Fruit fly (Drosophila melanogaster) whole organism, embryonic: Measurements from ENCODE around the gene CG11454.

Experiments used
- ATbp ChIP-seq: fragments of 200-800 bp; sonication (Bioruptor generic); optimal IDR thresholded peaks from 2 replicates; lab custom pipeline; 2017; ENCODE audit warnings: missing biosample characterization, mild to moderate bottlenecking, missing genetic modification characterization, missing genetic modification reagents
- Ada2b ChIP-seq: fragments of 200-800 bp; sonication (Bioruptor generic); IDR thresholded peaks from 2 replicates; pipeline ENCODE4 v1.3.6; 2022; ENCODE audit warnings: missing biosample characterization, missing genetic modification characterization
- CG10274 ChIP-seq: fragments of 200-800 bp; sonication (Bioruptor generic); optimal IDR thresholded peaks from 3 replicates; lab custom pipeline; 2017; ENCODE audit warnings: missing biosample characterization, mild to moderate bottlenecking, missing genetic modification characterization
- CG11398 ChIP-seq: fragments of 200-800 bp; sonication (Bioruptor generic); optimal IDR thresholded peaks from 2 replicates; lab custom pipeline; 2016; ENCODE audit warnings: missing biosample characterization, missing genetic modification characterization
- CG12299 ChIP-seq: fragments of 200-800 bp; sonication (Bioruptor generic); optimal IDR thresholded peaks from 2 replicates; lab custom pipeline; 2018; ENCODE audit warnings: missing biosample characterization, mild to moderate bottlenecking, missing genetic modification characterization
- CG14014 ChIP-seq: fragments of 200-800 bp; sonication (Bioruptor generic); IDR thresholded peaks from 2 replicates; pipeline ENCODE4 v1.3.6; 2022; ENCODE audit warnings: missing biosample characterization, missing genetic modification characterization
- CG15269 ChIP-seq: fragments of 200-800 bp; sonication (Bioruptor generic); optimal IDR thresholded peaks from 2 replicates; lab custom pipeline; 2018; ENCODE audit warnings: missing biosample characterization, mild to moderate bottlenecking, missing genetic modification characterization, moderate library complexity
- CG16779 ChIP-seq: fragments of 200-800 bp; sonication (Bioruptor generic); IDR thresholded peaks from 2 replicates; pipeline ENCODE4 v1.3.6; 2022; ENCODE audit warnings: missing biosample characterization, missing genetic modification characterization
- CG16813 ChIP-seq: fragments of 200-800 bp; sonication (Bioruptor generic); IDR thresholded peaks from 3 replicates; pipeline ENCODE4 v1.3.6; 2022; ENCODE audit warnings: missing biosample characterization, missing genetic modification characterization; ENCODE audit not compliant: partially characterized antibody
- CG16863 ChIP-seq: fragments of 200-800 bp; sonication (Bioruptor generic); optimal IDR thresholded peaks from 3 replicates; lab custom pipeline; 2016; ENCODE audit warnings: missing biosample characterization, missing genetic modification characterization
- CG17359 ChIP-seq: fragments of 200-800 bp; sonication (Bioruptor generic); optimal IDR thresholded peaks from 3 replicates; lab custom pipeline; 2018; ENCODE audit warnings: missing biosample characterization, mild to moderate bottlenecking, missing genetic modification characterization, moderate library complexity
- CG17385 ChIP-seq: fragments of 200-800 bp; sonication (Bioruptor generic); optimal IDR thresholded peaks from 3 replicates; lab custom pipeline; 2018; ENCODE audit warnings: missing biosample characterization, mild to moderate bottlenecking, missing genetic modification characterization
- CG1792 ChIP-seq: fragments of 200-800 bp; sonication (Bioruptor generic); optimal IDR thresholded peaks from 2 replicates; lab custom pipeline; 2016; ENCODE audit warnings: missing biosample characterization, missing genetic modification characterization
- CG2889 ChIP-seq: fragments of 200-800 bp; sonication (Bioruptor generic); IDR thresholded peaks from 3 replicates; pipeline ENCODE4 v1.3.6; 2022; ENCODE audit warnings: missing biosample characterization, missing genetic modification characterization
- CG30020 ChIP-seq: fragments of 200-800 bp; optimal IDR thresholded peaks from 2 replicates; lab custom pipeline; 2019; ENCODE audit warnings: missing biosample characterization, mild to moderate bottlenecking, missing genetic modification characterization, moderate library complexity
- CG30431 ChIP-seq: fragments of 200-800 bp; sonication (Bioruptor generic); optimal IDR thresholded peaks from 2 replicates; lab custom pipeline; 2017; ENCODE audit warnings: missing biosample characterization, missing genetic modification characterization
- CG33557 ChIP-seq: fragments of 200-800 bp; sonication (Bioruptor generic); optimal IDR thresholded peaks from 2 replicates; lab custom pipeline; 2019; ENCODE audit warnings: missing biosample characterization, mild to moderate bottlenecking, missing genetic modification characterization, moderate library complexity
- CG3838 ChIP-seq: fragments of 200-800 bp; sonication (Bioruptor generic); optimal IDR thresholded peaks from 3 replicates; lab custom pipeline; 2016; ENCODE audit warnings: missing biosample characterization, missing genetic modification characterization
- CG4707 ChIP-seq: fragments of 200-800 bp; sonication (Bioruptor generic); optimal IDR thresholded peaks from 2 replicates; lab custom pipeline; 2018; ENCODE audit warnings: missing biosample characterization, mild to moderate bottlenecking, missing genetic modification characterization, moderate library complexity
- CG4820 ChIP-seq: fragments of 200-800 bp; sonication (Bioruptor generic); optimal IDR thresholded peaks from 3 replicates; lab custom pipeline; 2016; ENCODE audit warnings: missing biosample characterization, missing genetic modification characterization
- CG8478 ChIP-seq: fragments of >200 bp; optimal IDR thresholded peaks from 2 replicates; lab custom pipeline; 2018
- Chrac-16 ChIP-seq: fragments of 200-800 bp; sonication (Bioruptor generic); optimal IDR thresholded peaks from 3 replicates; lab custom pipeline; 2016; ENCODE audit warnings: missing biosample characterization, missing genetic modification characterization
- Hr39 ChIP-seq: fragments of >200 bp; optimal IDR thresholded peaks from 2 replicates; lab custom pipeline; 2017
- MBD-R2 ChIP-seq: fragments of 200-800 bp; sonication (Bioruptor generic); IDR thresholded peaks from 2 replicates; pipeline ENCODE4 v1.3.6; 2022; ENCODE audit warnings: missing biosample characterization, missing genetic modification characterization
- Mad ChIP-seq: fragments of 200-800 bp; sonication (Bioruptor generic); optimal IDR thresholded peaks from 2 replicates; lab custom pipeline; 2016; ENCODE audit warnings: missing biosample characterization, missing genetic modification characterization
- Myb ChIP-seq: fragments of 200-800 bp; sonication (Bioruptor generic); optimal IDR thresholded peaks from 2 replicates; lab custom pipeline; 2016; ENCODE audit warnings: missing biosample characterization, missing genetic modification characterization
- NfI ChIP-seq: fragments of 200-800 bp; sonication (Bioruptor generic); optimal IDR thresholded peaks from 3 replicates; lab custom pipeline; 2018; ENCODE audit warnings: missing biosample characterization, mild to moderate bottlenecking, missing genetic modification characterization, moderate library complexity
- Sin3A ChIP-seq: fragments of >200 bp; optimal IDR thresholded peaks from 2 replicates; lab custom pipeline; 2018
- amos ChIP-seq: fragments of 200-800 bp; sonication (Bioruptor generic); IDR thresholded peaks from 2 replicates; pipeline ENCODE4 v1.3.6; 2022; ENCODE audit warnings: missing biosample characterization, missing genetic modification characterization; ENCODE audit not compliant: partially characterized antibody
- aop ChIP-seq: fragments of 200-800 bp; sonication (Bioruptor generic); IDR thresholded peaks from 2 replicates; pipeline ENCODE4 v1.3.6; 2022; ENCODE audit warnings: missing biosample characterization, missing genetic modification characterization
- bab2 ChIP-seq: fragments of 200-800 bp; sonication (Bioruptor generic); optimal IDR thresholded peaks from 2 replicates; lab custom pipeline; 2016; ENCODE audit warnings: missing biosample characterization, missing genetic modification characterization
- cas ChIP-seq: fragments of 200-800 bp; sonication (Bioruptor generic); IDR thresholded peaks from 2 replicates; pipeline ENCODE4 v1.3.6; 2022; ENCODE audit warnings: missing biosample characterization, missing genetic modification characterization
- cg ChIP-seq: fragments of 200-800 bp; sonication (Bioruptor generic); optimal IDR thresholded peaks from 3 replicates; lab custom pipeline; 2019; ENCODE audit warnings: missing biosample characterization, mild to moderate bottlenecking, missing genetic modification characterization, moderate library complexity
- chn ChIP-seq: fragments of 200-800 bp; sonication (Bioruptor generic); optimal IDR thresholded peaks from 2 replicates; lab custom pipeline; 2016; ENCODE audit warnings: missing biosample characterization, missing genetic modification characterization
- crol ChIP-seq: fragments of 200-800 bp; sonication (Bioruptor generic); IDR thresholded peaks from 2 replicates; pipeline ENCODE4 v1.3.6; 2022; ENCODE audit warnings: missing biosample characterization, missing genetic modification characterization
- en ChIP-seq: fragments of 200-800 bp; sonication (Bioruptor generic); optimal IDR thresholded peaks from 2 replicates; lab custom pipeline; 2016; ENCODE audit warnings: missing biosample characterization, missing genetic modification characterization
- fd64A ChIP-seq: fragments of 200-800 bp; sonication (Bioruptor generic); optimal IDR thresholded peaks from 3 replicates; lab custom pipeline; 2018; ENCODE audit warnings: missing biosample characterization, mild to moderate bottlenecking, missing genetic modification characterization
- fru ChIP-seq: fragments of >200 bp; optimal IDR thresholded peaks from 2 replicates; lab custom pipeline; 2017
- ftz-f1 ChIP-seq: fragments of 200-800 bp; sonication (Bioruptor generic); optimal IDR thresholded peaks from 2 replicates; lab custom pipeline; 2016; ENCODE audit warnings: missing biosample characterization, missing genetic modification characterization
- gro ChIP-seq: fragments of 200-800 bp; sonication (Bioruptor generic); optimal IDR thresholded peaks from 2 replicates; lab custom pipeline; 2016; ENCODE audit warnings: missing biosample characterization, missing genetic modification characterization
- ham ChIP-seq: fragments of 200-800 bp; sonication (Bioruptor generic); IDR thresholded peaks from 2 replicates; pipeline ENCODE4 v1.3.6; 2022; ENCODE audit warnings: missing biosample characterization, missing genetic modification characterization
- jing ChIP-seq: fragments of 200-800 bp; sonication (Bioruptor generic); optimal IDR thresholded peaks from 2 replicates; lab custom pipeline; 2018; ENCODE audit warnings: missing biosample characterization, mild to moderate bottlenecking, missing genetic modification characterization
- kah ChIP-seq: fragments of 200-800 bp; sonication (Bioruptor generic); optimal IDR thresholded peaks from 2 replicates; lab custom pipeline; 2018; ENCODE audit warnings: missing biosample characterization, mild to moderate bottlenecking, missing genetic modification characterization
- knrl ChIP-seq: fragments of 200-800 bp; sonication (Bioruptor generic); IDR thresholded peaks from 3 replicates; pipeline ENCODE4 v1.3.6; 2022; ENCODE audit warnings: missing biosample characterization, missing genetic modification characterization; ENCODE audit not compliant: partially characterized antibody
- mam ChIP-seq: fragments of 200-800 bp; sonication (Bioruptor generic); optimal IDR thresholded peaks from 3 replicates; lab custom pipeline; 2016; ENCODE audit warnings: missing biosample characterization, missing genetic modification characterization
- nerfin-1 ChIP-seq: fragments of 200-800 bp; sonication (Bioruptor generic); optimal IDR thresholded peaks from 3 replicates; lab custom pipeline; 2019; ENCODE audit warnings: missing biosample characterization, mild to moderate bottlenecking, missing genetic modification characterization, moderate library complexity
- pan ChIP-seq, 4 experiments: fragments of >200 bp in 3 of 4; fragments of 200-800 bp in 1 of 4; sonication (Bioruptor generic) in 1 of 4; optimal IDR thresholded peaks in 3 of 4; IDR thresholded peaks in 1 of 4; 2 replicates each; pipeline versions ENCODE4 v1.3.6 to Lab custom; 2017 to 2022; ENCODE audit warnings: missing biosample characterization in 2 of 4, missing genetic modification characterization in 2 of 4, mixed read lengths in 1 of 4
- pb ChIP-seq: fragments of 200-800 bp; sonication (Bioruptor generic); optimal IDR thresholded peaks from 3 replicates; lab custom pipeline; 2016; ENCODE audit warnings: missing biosample characterization, missing genetic modification characterization
- stc ChIP-seq: fragments of 200-800 bp; sonication (Bioruptor generic); IDR thresholded peaks from 2 replicates; pipeline ENCODE4 v1.3.6; 2022; ENCODE audit warnings: missing biosample characterization, missing genetic modification characterization
- sug ChIP-seq: fragments of 200-800 bp; optimal IDR thresholded peaks from 2 replicates; lab custom pipeline; 2019; ENCODE audit warnings: missing biosample characterization, mild to moderate bottlenecking, missing genetic modification characterization, moderate library complexity
- toy ChIP-seq: fragments of 200-800 bp; sonication (Bioruptor generic); IDR thresholded peaks from 2 replicates; pipeline ENCODE4 v1.3.6; 2022; ENCODE audit warnings: missing biosample characterization, missing genetic modification characterization
- tup ChIP-seq: fragments of 200-800 bp; sonication (Bioruptor generic); optimal IDR thresholded peaks from 2 replicates; lab custom pipeline; 2016; ENCODE audit warnings: missing biosample characterization, mild to moderate bottlenecking, missing genetic modification characterization, moderate library complexity

CG11454 gene

dm6 chr2L:158649-159257 lies 15.6 kb downstream of the CG11454 start, which contains the start of the genes CG33635 and spen (continued):
- peak; percentile 56 for TF ChIP-seq CG17385 (GFP tag; lab: Kevin White, UChicago)
- no peak for TF ChIP-seq en (GFP tag; lab: Kevin White, UChicago)
- no peak for TF ChIP-seq CG1792 (GFP tag; lab: Kevin White, UChicago)
- peak; percentile 55 for TF ChIP-seq CG12299 (tag; lab: Kevin White, UChicago)
- no peak for TF ChIP-seq Ada2b
- no peak for TF ChIP-seq Hr39 (lab: Kevin White, UChicago)
- TF ChIP-seq CG8478 (lab: Kevin White, UChicago) = no peak
- TF ChIP-seq CG14014 (GFP tag; lab: Robert Waterston, UW) = no peak
- TF ChIP-seq crol (GFP tag; lab: Robert Waterston, UW) = no peak
- no peak for TF ChIP-seq Mad (GFP tag; lab: Kevin White, UChicago)
- TF ChIP-seq nerfin-1 (tag; lab: Kevin White, UChicago) = peak; percentile 47
- no peak for TF ChIP-seq kah (GFP tag; lab: Kevin White, UChicago)
- TF ChIP-seq tup (GFP tag; lab: Kevin White, UChicago) = no peak
- TF ChIP-seq CG10274 (GFP tag; lab: Kevin White, UChicago) = no peak
- no peak for TF ChIP-seq Chrac-16 (GFP tag; lab: Kevin White, UChicago)
- no peak for TF ChIP-seq stc (GFP tag; lab: Robert Waterston, UW)
- TF ChIP-seq CG16863 = no peak
- no peak for TF ChIP-seq cas (GFP tag; lab: Robert Waterston, UW)
- no peak for TF ChIP-seq CG2889 (GFP tag; lab: Robert Waterston, UW)
- no peak for TF ChIP-seq CG4820 (GFP tag; lab: Kevin White, UChicago)
- TF ChIP-seq pan (optimal IDR thresholded peaks at IDR 0.05; lab: Kevin White, UChicago) = no peak
- no peak for TF ChIP-seq pan (GFP tag; optimal IDR thresholded peaks at IDR 0.05 in 1 of 2, IDR thresholded peaks at IDR 0.05 in 1 of 2)
- TF ChIP-seq amos (GFP tag; lab: Robert Waterston, UW) = no peak
- TF ChIP-seq pb = no peak
- TF ChIP-seq CG16813 = no peak
- no peak for TF ChIP-seq jing (GFP tag; lab: Kevin White, UChicago)
- peak; percentile 25 for TF ChIP-seq CG4707 (GFP tag; lab: Kevin White, UChicago)
- no peak for TF ChIP-seq CG16779 (GFP tag; lab: Robert Waterston, UW)
- no peak for TF ChIP-seq mam
- peak; percentile 11 for TF ChIP-seq NfI (GFP tag; lab: Kevin White, UChicago)
- TF ChIP-seq fru (lab: Kevin White, UChicago) = no peak
- peak; percentile 29 for TF ChIP-seq Sin3A
- TF ChIP-seq ftz-f1 (GFP tag; lab: Kevin White, UChicago) = peak; percentile 42
- TF ChIP-seq toy = no peak
- TF ChIP-seq fd64A (GFP tag; lab: Kevin White, UChicago) = peak; percentile 36
- no peak for TF ChIP-seq chn (GFP tag; lab: Kevin White, UChicago)
- peak; percentile 44 for TF ChIP-seq CG17359
- peak; percentile 84 for TF ChIP-seq cg
- TF ChIP-seq bab2 = no peak
- peak; percentile 30 for TF ChIP-seq CG15269 (tag; lab: Kevin White, UChicago)
- no peak for TF ChIP-seq CG30431 (GFP tag; lab: Kevin White, UChicago)
- peak; percentile 28 for TF ChIP-seq Myb (GFP tag; lab: Kevin White, UChicago)
- TF ChIP-seq knrl (GFP tag; lab: Robert Waterston, UW) = no peak
- no peak for TF ChIP-seq CG3838 (GFP tag; lab: Kevin White, UChicago)
- no peak for TF ChIP-seq ham
- TF ChIP-seq CG11398 (GFP tag; lab: Kevin White, UChicago) = no peak
- no peak for TF ChIP-seq aop (GFP tag; lab: Robert Waterston, UW)
- no peak for TF ChIP-seq ATbp (GFP tag; lab: Kevin White, UChicago)
- TF ChIP-seq gro (GFP tag; lab: Kevin White, UChicago) = peak; percentile 28
- peak; percentile 80 for TF ChIP-seq CG30020 (tag; lab: Kevin White, UChicago)
- peak; percentile 51 for TF ChIP-seq sug
- no peak for TF ChIP-seq MBD-R2 (GFP tag; lab: Robert Waterston, UW)
- TF ChIP-seq CG33557 (GFP tag; lab: Kevin White, UChicago) = no peak
